Worm (Caenorhabditis elegans) whole organism, L4 larva: ENCODE measurements around the gene hst-2.
A peak's percentile ranks its signal among the peaks of the same experiment; 100 is the strongest.
"Not testable (repeated sequence)": the region's sequence is repeated elsewhere in the genome, so short reads cannot be mapped to it uniquely, and the experiment has no call there.

Source experiments
- F37D6.2 ChIP-seq: sonication (generic microtip); optimal IDR thresholded peaks from 2 replicates; lab custom pipeline; 2016; ENCODE audit warnings: mild to moderate bottlenecking, missing genetic modification characterization, missing compliant biosample characterization
- F44E2.7 ChIP-seq: fragments of 200-800 bp; sonication (Bioruptor generic); IDR thresholded peaks from 2 replicates; pipeline ENCODE4 v2.1.2; 2022; ENCODE audit warnings: missing genetic modification characterization, missing compliant biosample characterization
- Y5F2A.4 ChIP-seq: fragments of 200-800 bp; sonication (Bioruptor generic); optimal IDR thresholded peaks from 2 replicates; lab custom pipeline; 2018; ENCODE audit warnings: mild to moderate bottlenecking, missing genetic modification characterization, missing compliant biosample characterization
- aha-1 ChIP-seq: fragments of 150-350 bp; peaks from one replicate; lab custom pipeline; 2014; ENCODE audit warnings: missing biosample characterization, missing genetic modification characterization
- ceh-44 ChIP-seq: fragments of 200-800 bp; sonication (Bioruptor generic); IDR thresholded peaks from 2 replicates; pipeline ENCODE4 v1.3.6; 2022; ENCODE audit warnings: missing genetic modification reagents, missing genetic modification characterization, missing compliant biosample characterization
- daf-16 ChIP-seq, 3 experiments: sonication (generic microtip); optimal IDR thresholded peaks; 2 replicates each; lab custom pipeline; 2016 to 2017; ENCODE audit warnings: missing genetic modification characterization in 3 of 3, missing genetic modification reagents in 3 of 3, mild to moderate bottlenecking in 2 of 3, missing compliant biosample characterization in 2 of 3, missing biosample characterization in 1 of 3, moderate library complexity in 1 of 3
- daf-19 ChIP-seq: fragments of 200-800 bp; sonication (Bioruptor generic); conservative IDR thresholded peaks from 2 replicates; pipeline ENCODE4 v1.3.6; 2022; ENCODE audit warnings: missing genetic modification characterization, missing compliant biosample characterization
- daf-8 ChIP-seq: fragments of 200-800 bp; sonication (Bioruptor generic); IDR thresholded peaks from 2 replicates; pipeline ENCODE4 v1.3.6; 2022; ENCODE audit warnings: missing genetic modification characterization, missing compliant biosample characterization
- hlh-11 ChIP-seq: fragments of 200-800 bp; sonication (Bioruptor generic); optimal IDR thresholded peaks from 2 replicates; lab custom pipeline; 2018; ENCODE audit warnings: mild to moderate bottlenecking, missing genetic modification characterization, missing compliant biosample characterization
- hlh-30 ChIP-seq: sonication (generic microtip); optimal IDR thresholded peaks from 2 replicates; lab custom pipeline; 2017; ENCODE audit warnings: antibody characterized with exemption, mild to moderate bottlenecking, missing genetic modification characterization, missing compliant biosample characterization; ENCODE audit not compliant: insufficient read depth
- lim-7 ChIP-seq: fragments of 200-800 bp; sonication (Bioruptor generic); IDR thresholded peaks from 2 replicates; pipeline ENCODE4 v1.3.6; 2022; ENCODE audit warnings: missing genetic modification characterization, missing compliant biosample characterization
- lin-13 ChIP-seq: fragments of 150-350 bp; optimal IDR thresholded peaks from 2 replicates; lab custom pipeline; 2014; ENCODE audit warnings: missing biosample characterization, missing genetic modification reagents, missing genetic modification characterization
- mdl-1 ChIP-seq, 2 experiments: fragments of 150-350 bp in 1 of 2; sonication (generic microtip) in 1 of 2; optimal IDR thresholded peaks; 2 replicates each; lab custom pipeline; 2014 to 2017; ENCODE audit warnings: missing biosample characterization in 2 of 2, missing genetic modification characterization in 2 of 2
- mes-2 ChIP-seq: sonication (generic microtip); optimal IDR thresholded peaks from 2 replicates; lab custom pipeline; 2016; ENCODE audit warnings: missing genotype, mild to moderate bottlenecking, missing genetic modification characterization, missing compliant biosample characterization; ENCODE audit not compliant: poor library complexity, severe bottlenecking
- mxl-2 ChIP-seq: fragments of 200-800 bp; sonication (Bioruptor generic); conservative IDR thresholded peaks from 2 replicates; pipeline ENCODE4 v1.3.6; 2022; ENCODE audit warnings: missing genetic modification reagents, missing genetic modification characterization, missing compliant biosample characterization
- mxl-3 ChIP-seq: fragments of 200-800 bp; sonication (Bioruptor generic); optimal IDR thresholded peaks from 2 replicates; lab custom pipeline; 2018; ENCODE audit warnings: mild to moderate bottlenecking, missing genetic modification characterization, missing compliant biosample characterization
- nhr-11 ChIP-seq: fragments of 150-350 bp; optimal IDR thresholded peaks from 2 replicates; lab custom pipeline; 2014; ENCODE audit warnings: missing biosample characterization, missing genetic modification characterization
- nhr-28 ChIP-seq: fragments of 150-350 bp; optimal IDR thresholded peaks from 2 replicates; lab custom pipeline; 2014; ENCODE audit warnings: missing biosample characterization, missing genetic modification characterization
- nhr-48 ChIP-seq: sonication (generic microtip); optimal IDR thresholded peaks from 2 replicates; lab custom pipeline; 2016; ENCODE audit warnings: mild to moderate bottlenecking, missing genetic modification characterization, missing compliant biosample characterization
- pha-4 ChIP-seq, 2 experiments: fragments of 150-350 bp in 1 of 2; fragments of 200-800 bp in 1 of 2; sonication (Bioruptor generic) in 1 of 2; IDR thresholded peaks in 1 of 2; optimal IDR thresholded peaks in 1 of 2; 2 replicates each; pipeline versions ENCODE4 v1.3.6 to Lab custom; 2014 to 2022; ENCODE audit warnings: missing genetic modification characterization in 2 of 2, missing genetic modification reagents in 2 of 2, missing biosample characterization in 1 of 2, missing compliant biosample characterization in 1 of 2
- php-3 ChIP-seq: fragments of 200-800 bp; sonication (Bioruptor generic); IDR thresholded peaks from 2 replicates; pipeline ENCODE4 v1.3.6; 2022; ENCODE audit warnings: missing genetic modification reagents, missing genetic modification characterization, missing compliant biosample characterization
- saeg-2 ChIP-seq: fragments of 200-800 bp; sonication (Bioruptor generic); IDR thresholded peaks from 2 replicates; pipeline ENCODE4 v1.3.6; 2022; ENCODE audit warnings: missing genetic modification reagents, missing genetic modification characterization, missing compliant biosample characterization
- set-16 ChIP-seq: fragments of 200-800 bp; sonication (Bioruptor generic); IDR thresholded peaks from 2 replicates; pipeline ENCODE4 v1.3.6; 2022; ENCODE audit warnings: missing genetic modification reagents, missing genetic modification characterization, missing compliant biosample characterization
- snpc-1.2 ChIP-seq: fragments of 200-800 bp; sonication (Bioruptor generic); IDR thresholded peaks from 2 replicates; pipeline ENCODE4 v1.3.6; 2022; ENCODE audit warnings: missing genetic modification reagents, missing genetic modification characterization, missing compliant biosample characterization
- tag-97 ChIP-seq: fragments of 200-800 bp; sonication (Bioruptor generic); IDR thresholded peaks from 2 replicates; pipeline ENCODE4 v1.3.6; 2022; ENCODE audit warnings: missing genetic modification characterization, missing compliant biosample characterization
- unc-130 ChIP-seq: sonication (generic microtip); optimal IDR thresholded peaks from 2 replicates; lab custom pipeline; 2016; ENCODE audit warnings: missing genetic modification reagents, missing genetic modification characterization, missing compliant biosample characterization
- unc-62 ChIP-seq, 3 experiments: fragments of 150-350 bp in 1 of 3; sonication (generic microtip); optimal IDR thresholded peaks in 2 of 3; peaks in 1 of 3; 1 replicate in 1 of 3; 2 replicates in 2 of 3; lab custom pipeline; 2014 to 2017; ENCODE audit warnings: missing biosample characterization in 3 of 3, missing genetic modification characterization in 3 of 3, missing genetic modification reagents in 3 of 3, missing genotype in 1 of 3
- zag-1 ChIP-seq: fragments of 150-350 bp; optimal IDR thresholded peaks from 2 replicates; lab custom pipeline; 2014; ENCODE audit warnings: missing biosample characterization, missing genetic modification characterization
- zfp-2 ChIP-seq: sonication (generic microtip); optimal IDR thresholded peaks from 2 replicates; lab custom pipeline; 2016; ENCODE audit warnings: mild to moderate bottlenecking, missing genetic modification characterization, missing compliant biosample characterization
- zfp-3 ChIP-seq: fragments of 200-800 bp; sonication (Bioruptor generic); conservative IDR thresholded peaks from 2 replicates; pipeline ENCODE4 v1.3.6; 2022; ENCODE audit warnings: missing genetic modification reagents, missing genetic modification characterization, missing compliant biosample characterization
- zip-2 ChIP-seq: fragments of 150-350 bp; optimal IDR thresholded peaks from 2 replicates; lab custom pipeline; 2014; ENCODE audit warnings: missing biosample characterization, missing genetic modification characterization
- ztf-11 ChIP-seq: fragments of 150-350 bp; optimal IDR thresholded peaks from 2 replicates; lab custom pipeline; 2014; ENCODE audit warnings: missing biosample characterization, missing genetic modification characterization

The hst-2 gene

ce11 chrX:11199833-11200232, 7.1 kb downstream of the hst-2 start:
- TF ChIP-seq tag-97 (GFP tag; lab: Robert Waterston, UW) (0 out of 2 replicates have a peak, but pooled peaks have one; percentile 39), lim-7 (GFP tag; lab: Robert Waterston, UW) (0 out of 2 replicates have a peak, but pooled peaks have one; percentile 17), set-16 (GFP tag; lab: Robert Waterston, UW) (peak; percentile 95), pha-4 (GFP tag; IDR thresholded peaks at IDR 0.05; lab: Robert Waterston, UW) (0 out of 2 replicates have a peak, but pooled peaks have one; percentile 14)
- TF ChIP-seq pha-4 (tag; optimal IDR thresholded peaks at IDR 0.05; lab: Kevin White, UChicago): not testable (repeated sequence)

DNA sequence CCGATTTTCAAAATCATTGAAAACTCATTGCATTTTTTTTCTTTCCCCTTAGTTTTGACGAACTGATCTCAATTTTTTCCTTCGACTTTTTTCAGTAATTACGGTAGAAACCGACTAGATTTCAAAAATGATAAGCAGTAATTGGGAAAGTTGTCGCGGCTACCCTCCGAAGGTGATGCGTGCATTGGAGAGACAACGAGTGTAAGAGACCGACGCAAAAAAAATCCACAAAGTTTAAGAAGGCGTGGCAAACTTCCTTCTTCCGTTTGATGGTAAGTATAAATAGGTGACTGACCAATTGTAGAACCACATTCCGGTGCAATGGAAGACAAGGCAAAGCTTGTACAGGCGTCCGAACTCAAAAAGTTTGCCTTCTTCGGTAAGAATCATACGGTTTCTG, 7.8 kb downstream of the hst-2 start, which contains the start of gene col-178:
Gene col-178 (plus strand): TSS at position 301 of the 400 bp plus-strand sequence.
- TF ChIP-seq unc-62 (GFP tag; optimal IDR thresholded peaks at IDR 0.05 in 1 of 2; lab: Kevin White, UChicago) (peak in 1 of 2 experiments; percentile 67), unc-62 (tag; optimal IDR thresholded peaks at IDR 0.05; lab: Kevin White, UChicago) (no peak), zag-1 (no peak)

DNA sequence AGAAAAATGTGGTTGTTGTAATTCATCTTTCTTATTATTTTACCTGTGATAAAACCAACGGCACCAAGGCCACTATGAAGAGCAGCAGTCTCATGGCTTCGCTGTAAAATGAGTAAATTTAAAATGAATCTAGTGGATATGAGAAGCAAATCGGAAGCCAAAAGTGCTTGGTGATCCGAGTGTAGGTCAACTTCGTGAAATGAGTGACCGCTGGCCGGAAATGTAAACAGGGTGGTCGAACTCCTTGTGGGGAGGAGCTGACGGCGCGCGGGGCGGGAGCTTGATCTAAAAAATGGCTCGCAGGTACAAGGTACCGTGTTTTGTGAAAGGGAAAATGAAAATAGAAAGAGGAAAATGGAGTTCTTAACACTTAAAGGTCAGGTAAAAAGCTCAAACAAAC, 10.2 kb downstream of the hst-2 start, which contains the start of gene C34F6.1:
Gene C34F6.1 (minus strand): TSS at position 101 of the 400 bp plus-strand sequence.
- TF ChIP-seq aha-1 (tag; lab: Kevin White, UChicago): peak; percentile 17
- no peak for TF ChIP-seq daf-16 (GFP tag; optimal IDR thresholded peaks at IDR 0.05; lab: Kevin White, UChicago)
- TF ChIP-seq daf-16 (tag; optimal IDR thresholded peaks at IDR 0.05; lab: Kevin White, UChicago): no peak
- TF ChIP-seq, all 104 proteins: peak for 1

DNA sequence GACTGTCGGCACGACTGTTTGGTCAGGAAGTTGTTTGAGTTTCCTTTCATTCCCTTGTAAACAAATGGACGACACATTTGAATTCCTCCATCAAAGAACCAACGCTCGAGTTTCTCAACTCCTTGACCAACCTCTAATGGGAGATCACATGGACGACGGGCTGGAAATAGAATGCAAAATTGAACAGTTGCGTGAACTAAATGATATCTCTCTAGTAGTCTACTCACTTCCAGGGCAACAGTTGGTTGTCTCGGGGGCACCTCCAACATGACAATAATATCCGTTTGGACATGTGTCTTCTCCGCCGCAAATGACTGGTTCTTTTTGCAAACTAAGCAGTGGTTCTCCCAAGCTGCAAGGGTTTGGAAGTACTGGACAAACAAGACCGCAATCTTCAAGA, 13.3 kb downstream of the hst-2 start:
- TF ChIP-seq pha-4 (GFP tag; IDR thresholded peaks at IDR 0.05; lab: Robert Waterston, UW) (no peak), pha-4 (tag; optimal IDR thresholded peaks at IDR 0.05; lab: Kevin White, UChicago) (no peak), hlh-11 (peak; percentile 20), unc-62 (GFP tag; optimal IDR thresholded peaks at IDR 0.05 in 1 of 2; lab: Kevin White, UChicago) (peak in 1 of 2 experiments; percentile 67), unc-62 (tag; optimal IDR thresholded peaks at IDR 0.05; lab: Kevin White, UChicago) (no peak)

- no peak for TF ChIP-seq zip-2 (tag; lab: Kevin White, UChicago)
- TF ChIP-seq ztf-11: no peak
- TF ChIP-seq snpc-1.2 (GFP tag; lab: Robert Waterston, UW): no peak
- peak; percentile 56 for TF ChIP-seq hlh-11
- TF ChIP-seq mdl-1 (tag; optimal IDR thresholded peaks at IDR 0.05; lab: Kevin White, UChicago): peak in 1 of 2 experiments; percentile 45
- TF ChIP-seq lin-13: no peak
- no peak for TF ChIP-seq F37D6.2 (tag; lab: Kevin White, UChicago)
- no peak for TF ChIP-seq unc-130 (GFP tag; lab: Kevin White, UChicago)
- TF ChIP-seq F44E2.7 (GFP tag; lab: Robert Waterston, UW): no peak
- no peak for TF ChIP-seq nhr-11 (tag; lab: Kevin White, UChicago)
- no peak for TF ChIP-seq Y5F2A.4 (GFP tag; lab: Kevin White, UChicago)
- no peak for TF ChIP-seq daf-8 (GFP tag; lab: Robert Waterston, UW)
- TF ChIP-seq daf-16 (GFP tag; optimal IDR thresholded peaks at IDR 0.05; lab: Kevin White, UChicago): no peak
- no peak for TF ChIP-seq daf-16 (tag; optimal IDR thresholded peaks at IDR 0.05; lab: Kevin White, UChicago)
- TF ChIP-seq nhr-28: peak; percentile 24
- no peak for TF ChIP-seq saeg-2
- TF ChIP-seq mxl-3 (GFP tag; lab: Kevin White, UChicago): peak; percentile 63
- TF ChIP-seq daf-19 (GFP tag; lab: Robert Waterston, UW): no peak
- no peak for TF ChIP-seq unc-62 (GFP tag; optimal IDR thresholded peaks at IDR 0.05 in 1 of 2; lab: Kevin White, UChicago)
- no peak for TF ChIP-seq unc-62 (tag; optimal IDR thresholded peaks at IDR 0.05; lab: Kevin White, UChicago)
- TF ChIP-seq nhr-48 (tag; lab: Kevin White, UChicago): peak; percentile 3
- no peak for TF ChIP-seq zfp-3
- no peak for TF ChIP-seq mes-2 (tag; lab: Kevin White, UChicago)
- TF ChIP-seq ceh-44: no peak
- no peak for TF ChIP-seq zfp-2 (tag; lab: Kevin White, UChicago)
- TF ChIP-seq hlh-30 (tag; lab: Kevin White, UChicago): peak; percentile 46
- no peak for TF ChIP-seq mxl-2 (GFP tag; lab: Robert Waterston, UW)
- no peak for TF ChIP-seq php-3
Measured at ce11 chrX:11190443-11190842, 16.5 kb downstream of the hst-2 start.
